Worm (Caenorhabditis elegans): ENCODE measurements around the gene Y116F11B.17.

DNA sequence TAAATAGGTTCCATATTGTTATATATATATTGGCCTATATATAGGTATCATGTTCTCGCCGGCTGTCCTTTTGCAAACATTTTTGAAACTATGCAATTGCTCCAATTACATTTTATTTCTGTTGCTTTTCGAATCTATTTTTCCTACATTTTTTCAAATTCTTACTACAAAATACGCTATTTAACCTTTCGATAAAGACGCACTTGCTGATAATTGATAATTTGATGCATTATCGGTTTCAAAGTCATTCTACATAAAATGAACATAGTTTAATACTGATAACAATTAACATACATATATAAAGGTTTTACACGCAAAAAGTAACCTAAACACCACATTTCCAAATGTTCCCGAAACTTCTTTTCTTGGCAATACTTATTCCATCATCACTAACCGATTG, 33.6 kb downstream of the Y116F11B.17 start, which contains the start of gene clec-258:
- TF ChIP-seq nhr-77 (tag; optimal IDR thresholded peaks at IDR 0.05) = no peak
- no peak for TF ChIP-seq nhr-11 (tag; optimal IDR thresholded peaks at IDR 0.05)
- TF ChIP-seq ztf-11 (tag; optimal IDR thresholded peaks at IDR 0.05) = no peak
- no peak for TF ChIP-seq lin-13 (GFP tag; optimal IDR thresholded peaks at IDR 0.05)
- TF ChIP-seq ama-1 (optimal IDR thresholded peaks at IDR 0.05) = no peak
